Worm (Caenorhabditis elegans) whole organism, L3 larva: Measurements from ENCODE around the gene anp-1.

Experiments used
- ZK546.5 ChIP-seq: sonication (generic microtip); optimal IDR thresholded peaks from 2 replicates; lab custom pipeline; 2017; ENCODE audit warnings: missing biosample characterization, missing genetic modification characterization
- ceh-82 ChIP-seq: fragments of 150-350 bp; optimal IDR thresholded peaks from 2 replicates; lab custom pipeline; 2014; ENCODE audit warnings: missing biosample characterization, missing genetic modification characterization
- egl-5 ChIP-seq: fragments of 150-350 bp; optimal IDR thresholded peaks from 2 replicates; lab custom pipeline; 2017; ENCODE audit warnings: missing biosample characterization, missing genetic modification reagents, missing genetic modification characterization, inconsistent platforms
- elt-2 ChIP-seq: sonication (generic microtip); optimal IDR thresholded peaks from 2 replicates; lab custom pipeline; 2016; ENCODE audit warnings: missing genetic modification reagents, mild to moderate bottlenecking, missing genetic modification characterization, missing compliant biosample characterization
- hmg-11 ChIP-seq: sonication (generic microtip); optimal IDR thresholded peaks from 2 replicates; lab custom pipeline; 2016; ENCODE audit warnings: missing genetic modification characterization, missing compliant biosample characterization
- nhr-67 ChIP-seq: fragments of 150-350 bp; optimal IDR thresholded peaks from 2 replicates; lab custom pipeline; 2014; ENCODE audit warnings: missing biosample characterization, missing genetic modification characterization
- pqm-1 ChIP-seq: fragments of 150-350 bp; optimal IDR thresholded peaks from 2 replicates; lab custom pipeline; 2017; ENCODE audit warnings: missing biosample characterization, missing genetic modification characterization, inconsistent platforms
- snpc-4 ChIP-seq: fragments of 150-350 bp; optimal IDR thresholded peaks from 2 replicates; lab custom pipeline; 2014; ENCODE audit warnings: missing biosample characterization, missing genetic modification characterization

The anp-1 gene

DNA sequence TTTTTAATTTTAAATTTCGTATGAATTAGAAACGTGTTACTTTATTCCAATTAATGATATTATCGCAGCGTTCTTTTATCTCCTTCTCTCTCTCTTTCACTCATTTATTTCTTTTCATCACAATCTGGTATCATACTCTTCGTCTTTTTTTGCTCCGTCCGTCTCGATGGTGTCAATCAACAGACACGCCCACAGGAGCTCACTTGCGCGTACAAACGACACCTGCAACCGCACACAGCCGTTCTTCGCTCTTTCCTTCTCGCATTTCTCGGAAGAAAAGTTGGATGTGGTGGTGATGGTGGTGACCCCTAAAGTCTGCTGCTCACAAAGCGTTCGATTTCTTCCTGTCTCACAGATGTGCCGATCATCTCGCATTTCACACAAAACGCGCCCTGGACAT, 49.4 kb downstream of the anp-1 start:
- TF ChIP-seq elt-2 (no peak), snpc-4 (tag; lab: Kevin White, UChicago) (no peak), ZK546.5 (tag; lab: Kevin White, UChicago) (no peak), nhr-67 (no peak), ceh-82 (tag; lab: Kevin White, UChicago) (no peak), egl-5 (tag; lab: Kevin White, UChicago) (no peak)

DNA sequence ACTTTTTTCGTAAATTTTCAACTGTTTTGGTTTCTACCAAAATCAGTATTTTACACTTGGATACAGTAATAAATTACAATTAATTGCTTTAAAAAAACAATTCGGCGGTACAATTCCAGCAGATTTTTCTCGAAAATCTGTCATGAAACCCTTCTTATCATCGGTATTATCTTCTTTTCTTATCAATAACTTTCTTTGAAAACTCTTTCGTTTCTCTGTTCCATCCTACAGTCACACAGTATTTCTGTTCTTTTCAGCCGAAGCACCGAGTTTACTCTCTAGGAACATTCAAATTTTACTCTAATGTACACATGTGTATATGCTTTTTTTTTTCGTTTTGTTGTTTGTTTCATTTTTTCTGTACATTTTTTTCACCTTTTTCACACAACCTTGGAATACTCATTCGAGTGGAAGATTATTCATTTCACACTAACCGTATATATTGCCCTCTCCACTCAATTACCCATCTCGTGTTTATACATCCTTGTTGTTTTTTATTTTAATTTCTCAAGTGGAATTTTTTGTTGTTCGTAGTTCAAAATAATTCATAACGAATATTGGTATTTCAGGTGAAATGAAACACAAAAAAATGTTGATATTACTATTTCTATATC, 50.4 kb downstream of the anp-1 start, which contains the start of gene nid-1:
TSS of gene nid-1 (plus strand) at position 564 of the 614 bp plus-strand sequence.
- no peak for TF ChIP-seq hmg-11 (tag; lab: Kevin White, UChicago)
- TF ChIP-seq pqm-1 (tag; lab: Kevin White, UChicago): peak; percentile 66
- TF ChIP-seq elt-2: peak; percentile 88
